Worm (Caenorhabditis elegans): ENCODE results near the gene ZK596.2.

DNA sequence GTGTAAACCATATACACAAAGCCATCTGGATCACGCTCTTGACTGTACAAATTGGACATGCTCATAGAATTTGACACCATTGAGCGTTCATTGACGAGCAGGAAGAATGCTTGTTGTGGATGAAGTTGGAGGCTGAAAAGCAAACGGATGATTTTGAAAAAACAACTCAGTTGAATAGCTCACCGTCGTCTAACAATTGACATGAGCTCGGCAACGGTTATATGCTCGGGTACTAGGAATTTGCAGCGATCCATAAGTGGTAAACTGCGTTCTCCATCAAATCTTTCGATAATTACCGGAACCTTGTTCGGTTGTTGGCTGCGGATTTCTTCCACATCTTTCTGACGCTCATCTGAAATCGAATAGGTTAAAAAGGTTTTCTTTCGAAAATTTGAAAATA, 25.7 kb upstream of the ZK596.2 start:
- TF ChIP-seq unc-130 (GFP tag; optimal IDR thresholded peaks at IDR 0.05), result no peak
- no peak for TF ChIP-seq snpc-4 (tag; optimal IDR thresholded peaks at IDR 0.05)
- TF ChIP-seq zag-1 (tag; optimal IDR thresholded peaks at IDR 0.05), result no peak
- TF ChIP-seq ces-1 (GFP tag; optimal IDR thresholded peaks at IDR 0.05), result no peak
- TF ChIP-seq dve-1 (tag; optimal IDR thresholded peaks at IDR 0.05; ENCODE audit: insufficient read depth), result no peak
- TF ChIP-seq unc-39 (tag; optimal IDR thresholded peaks at IDR 0.05), result no peak
- no peak for TF ChIP-seq lin-15B (tag; optimal IDR thresholded peaks at IDR 0.05)
- no peak for TF ChIP-seq aly-2 (tag; optimal IDR thresholded peaks at IDR 0.05)
- TF ChIP-seq jun-1 (tag; optimal IDR thresholded peaks at IDR 0.05), result no peak

Measured in whole organism, L4 larva.